Fruit fly (Drosophila melanogaster): ENCODE results near the gene CG31606.

CG31606 gene

DNA sequence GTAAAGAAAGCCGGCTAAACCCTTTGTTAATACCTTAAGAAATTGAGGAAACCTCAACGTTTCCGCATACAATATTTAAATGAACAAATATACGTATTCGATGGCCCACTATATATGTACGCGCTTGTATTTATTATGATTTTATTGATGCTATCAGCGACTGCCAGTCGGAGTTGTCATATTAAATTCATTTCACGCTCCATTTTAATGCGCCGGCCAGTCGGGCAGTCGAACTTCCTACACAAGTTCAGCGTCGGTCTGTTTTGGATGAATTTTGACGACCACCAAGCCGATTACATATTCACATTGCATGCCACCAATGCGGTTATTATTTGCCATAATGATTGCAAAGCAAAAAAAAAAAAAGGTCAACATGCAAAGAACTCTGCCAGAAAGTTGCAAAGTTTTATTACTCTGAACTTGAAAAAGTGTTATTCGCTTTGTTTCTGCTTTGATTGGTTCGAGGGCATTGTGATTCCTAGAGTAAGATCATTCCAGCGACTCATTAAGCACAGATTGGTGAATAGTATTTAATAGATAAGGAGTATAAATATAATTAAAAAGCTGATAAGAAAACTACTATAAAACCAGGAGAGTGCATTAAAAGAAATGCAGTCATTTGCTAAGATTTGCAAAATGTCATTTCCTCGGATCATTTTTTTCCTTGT, at the start of gene CG31606:
Gene CG31606, plus strand, starts transcription at position 618 of the 668 bp plus-strand sequence.
- TF ChIP-seq Mnt (GFP tag; optimal IDR thresholded peaks at IDR 0.05) (no peak), CG1620 (GFP tag; optimal IDR thresholded peaks at IDR 0.05) (no peak), CG5204 (GFP tag; optimal IDR thresholded peaks at IDR 0.05) (no peak), bab1 (GFP tag; optimal IDR thresholded peaks at IDR 0.05) (no peak), CG7045 (GFP tag; optimal IDR thresholded peaks at IDR 0.05) (no peak), toe (GFP tag; optimal IDR thresholded peaks at IDR 0.05) (no peak), Hr96 (GFP tag; optimal IDR thresholded peaks at IDR 0.05) (no peak), pad (GFP tag; optimal IDR thresholded peaks at IDR 0.05) (no peak), CG11617 (GFP tag; optimal IDR thresholded peaks at IDR 0.05) (no peak), tj (GFP tag; optimal IDR thresholded peaks at IDR 0.05) (no peak), CG12768 (GFP tag; optimal IDR thresholded peaks at IDR 0.05) (no peak), CG14711 (tag; optimal IDR thresholded peaks at IDR 0.05) (no peak)

- TF ChIP-seq cnc (optimal IDR thresholded peaks at IDR 0.05): no peak
- TF ChIP-seq CG14711 (tag; optimal IDR thresholded peaks at IDR 0.05): no peak
- TF ChIP-seq CG7101 (tag; optimal IDR thresholded peaks at IDR 0.05): no peak
- TF ChIP-seq cic (GFP tag; optimal IDR thresholded peaks at IDR 0.05): peak; percentile 0
- TF ChIP-seq tj (GFP tag; optimal IDR thresholded peaks at IDR 0.05): peak; percentile 33
- no peak for TF ChIP-seq CG5204 (GFP tag; optimal IDR thresholded peaks at IDR 0.05)
- peak; percentile 93 for TF ChIP-seq kay (GFP tag; ENCODE audit: borderline replicate concordance)
- TF ChIP-seq Mnt (GFP tag; optimal IDR thresholded peaks at IDR 0.05): peak; percentile 52
Measured at dm6 chr2L:8097964-8098945, 49.2 kb upstream of the CG31606 start.

DNA sequence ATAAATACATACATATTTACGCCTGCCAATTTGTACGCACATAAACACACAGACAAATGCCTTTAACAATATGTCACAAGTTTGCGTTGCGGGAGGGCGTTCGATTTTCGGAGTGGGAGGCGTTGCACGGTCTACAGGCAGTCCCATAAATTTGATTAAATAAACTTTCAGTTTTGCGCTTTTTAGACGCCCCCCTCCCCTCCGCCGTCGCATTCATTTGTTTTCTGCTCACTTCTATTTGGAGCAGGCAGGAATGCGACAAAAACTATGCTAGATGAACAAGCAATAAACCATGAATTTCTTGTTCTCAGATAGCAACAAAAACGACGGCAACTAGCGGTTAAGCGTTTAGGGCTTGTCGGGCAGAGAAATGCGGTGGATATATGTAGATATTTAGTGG, 48.4 kb upstream of the CG31606 start:
- TF ChIP-seq CG7101 (tag; optimal IDR thresholded peaks at IDR 0.05) (no peak), cnc (optimal IDR thresholded peaks at IDR 0.05) (no peak), Hr96 (GFP tag; optimal IDR thresholded peaks at IDR 0.05) (no peak), CG5204 (GFP tag; optimal IDR thresholded peaks at IDR 0.05) (peak; percentile 15)

DNA sequence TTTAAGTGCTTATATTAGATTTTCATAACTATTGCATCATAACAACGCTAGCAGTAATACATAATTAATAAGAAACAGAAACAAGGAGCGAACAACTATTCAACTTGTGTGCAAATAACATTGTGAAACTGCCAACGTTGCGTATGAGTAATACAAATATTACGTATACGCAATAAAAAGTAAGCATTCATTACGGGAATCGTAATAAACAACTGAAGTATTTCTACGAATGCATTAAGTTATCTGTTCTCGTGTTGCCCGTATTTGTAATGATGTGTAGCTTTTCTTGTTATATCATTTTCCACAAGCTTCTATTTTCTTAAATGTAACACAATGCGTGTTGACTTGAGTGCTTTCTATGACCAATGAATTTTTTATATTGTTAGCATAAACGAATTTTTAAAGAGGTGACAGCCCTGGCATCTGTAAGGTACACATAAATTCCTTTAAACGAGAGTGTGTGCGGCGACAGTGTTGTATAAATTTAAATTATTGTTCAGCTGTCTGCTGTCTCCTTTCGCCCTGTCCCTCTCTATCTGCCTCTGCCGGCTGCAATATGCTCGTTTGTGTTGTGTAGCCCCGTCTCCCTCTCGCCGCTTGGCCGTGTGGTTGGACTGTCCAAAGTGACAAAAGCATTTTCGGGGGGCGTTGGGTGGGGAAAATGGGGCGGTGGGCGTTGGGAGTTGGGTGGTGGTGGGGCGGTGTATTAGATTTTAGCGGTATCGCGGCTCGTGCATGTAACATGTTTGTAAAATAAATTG, 47.6 kb upstream of the CG31606 start:
- TF ChIP-seq CG33017 (tag; optimal IDR thresholded peaks at IDR 0.05) (no peak), CG5204 (GFP tag; optimal IDR thresholded peaks at IDR 0.05) (no peak), CG12768 (GFP tag; optimal IDR thresholded peaks at IDR 0.05) (peak; percentile 83), pad (GFP tag; optimal IDR thresholded peaks at IDR 0.05) (no peak), CG11617 (GFP tag; optimal IDR thresholded peaks at IDR 0.05) (no peak), cnc (optimal IDR thresholded peaks at IDR 0.05) (peak in 1 of 2 experiments; percentile 20), Crg-1 (GFP tag; optimal IDR thresholded peaks at IDR 0.05) (no peak), tj (GFP tag; optimal IDR thresholded peaks at IDR 0.05) (no peak), toe (GFP tag; optimal IDR thresholded peaks at IDR 0.05) (no peak), Mnt (GFP tag; optimal IDR thresholded peaks at IDR 0.05) (no peak), CG1620 (GFP tag; optimal IDR thresholded peaks at IDR 0.05) (no peak), ovo (GFP tag; optimal IDR thresholded peaks at IDR 0.05) (no peak), CG7045 (GFP tag; optimal IDR thresholded peaks at IDR 0.05) (no peak), kay (GFP tag; ENCODE audit: borderline replicate concordance) (peak; percentile 71), cic (GFP tag; optimal IDR thresholded peaks at IDR 0.05) (no peak), Clk (GFP tag; optimal IDR thresholded peaks at IDR 0.05) (no peak), CG7101 (tag; optimal IDR thresholded peaks at IDR 0.05) (no peak), CG14711 (tag; optimal IDR thresholded peaks at IDR 0.05) (peak; percentile 19), bab1 (GFP tag; optimal IDR thresholded peaks at IDR 0.05) (no peak), Hr96 (GFP tag; optimal IDR thresholded peaks at IDR 0.05) (no peak)

DNA sequence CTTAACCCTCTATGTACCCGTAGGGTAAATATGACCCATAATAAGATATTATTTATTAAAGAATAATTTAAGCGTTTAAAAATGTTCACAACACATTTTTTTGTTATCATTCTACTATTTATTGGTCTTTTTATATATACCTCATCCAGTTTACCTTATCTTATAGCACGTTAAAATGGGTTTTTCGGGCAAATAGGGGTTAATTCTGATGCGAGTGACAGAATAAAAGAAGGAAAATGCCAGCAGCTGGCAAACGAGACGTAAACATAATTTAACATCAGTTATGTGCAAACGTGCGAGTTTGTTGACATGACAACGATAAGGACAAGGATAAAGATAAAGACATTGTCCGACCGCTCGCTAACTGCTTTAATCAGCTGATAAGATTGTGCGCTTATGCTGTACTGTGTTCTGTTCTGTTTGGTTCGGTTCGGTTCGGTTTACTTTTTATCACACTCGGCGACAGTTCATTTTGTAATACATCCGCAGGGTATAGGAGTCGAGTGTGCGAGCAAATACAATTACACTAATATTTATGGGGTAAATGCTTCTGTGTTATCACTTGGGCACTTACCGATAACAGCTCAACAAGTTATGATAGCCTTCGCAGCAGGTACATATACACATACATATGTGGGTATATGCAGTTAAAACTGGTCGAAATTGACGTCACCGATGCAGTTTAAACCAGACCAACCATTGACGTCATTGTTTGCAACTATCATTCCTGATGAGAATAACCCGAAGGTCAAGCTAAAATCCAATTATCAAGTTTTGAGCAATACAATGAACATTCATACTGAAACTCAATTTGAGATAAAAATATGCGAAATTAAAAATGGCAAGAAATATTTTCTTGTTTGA, 46.7 kb upstream of the CG31606 start:
- no peak for TF ChIP-seq CG5204 (GFP tag; optimal IDR thresholded peaks at IDR 0.05)
- TF ChIP-seq kay (GFP tag; ENCODE audit: borderline replicate concordance): peak; percentile 78
- TF ChIP-seq cic (GFP tag; optimal IDR thresholded peaks at IDR 0.05): peak; percentile 87
- peak; percentile 10 for TF ChIP-seq ovo (GFP tag; optimal IDR thresholded peaks at IDR 0.05)
- TF ChIP-seq Mnt (GFP tag; optimal IDR thresholded peaks at IDR 0.05): peak; percentile 26
- TF ChIP-seq CG1620 (GFP tag; optimal IDR thresholded peaks at IDR 0.05): no peak
- TF ChIP-seq CG12768 (GFP tag; optimal IDR thresholded peaks at IDR 0.05): peak; percentile 47
- peak; percentile 40 for TF ChIP-seq CG7101 (tag; optimal IDR thresholded peaks at IDR 0.05)
- TF ChIP-seq Crg-1 (GFP tag; optimal IDR thresholded peaks at IDR 0.05): no peak
